Worm (Caenorhabditis elegans) whole organism, L2 larva: Measurements from ENCODE around the gene mdt-26.

Source experiments
- C34F6.9 ChIP-seq: fragments of 150-350 bp; optimal IDR thresholded peaks from 2 replicates; lab custom pipeline; 2014; ENCODE audit warnings: missing biosample characterization, missing genetic modification characterization
- F13H6.1 ChIP-seq: sonication (generic microtip); optimal IDR thresholded peaks from 2 replicates; lab custom pipeline; 2016; ENCODE audit warnings: missing genetic modification characterization, missing compliant biosample characterization
- R02D3.7 ChIP-seq: fragments of 150-350 bp; optimal IDR thresholded peaks from 2 replicates; lab custom pipeline; 2014; ENCODE audit warnings: missing biosample characterization, missing genetic modification characterization
- Y55F3AM.14 ChIP-seq: fragments of 200-800 bp; sonication (Bioruptor generic); optimal IDR thresholded peaks from 2 replicates; lab custom pipeline; 2018; ENCODE audit warnings: mild to moderate bottlenecking, missing genetic modification characterization, missing compliant biosample characterization
- ZK546.5 ChIP-seq: sonication (generic microtip); optimal IDR thresholded peaks from 2 replicates; lab custom pipeline; 2017; ENCODE audit warnings: missing biosample characterization, missing genetic modification characterization
- alr-1 ChIP-seq: fragments of 150-350 bp; optimal IDR thresholded peaks from 2 replicates; lab custom pipeline; 2014; ENCODE audit warnings: missing biosample characterization, missing genetic modification characterization
- aly-2 ChIP-seq: fragments of 150-350 bp; optimal IDR thresholded peaks from 2 replicates; lab custom pipeline; 2014; ENCODE audit warnings: missing biosample characterization, missing genetic modification characterization
- ama-1 ChIP-seq: fragments of 150-350 bp; optimal IDR thresholded peaks from 2 replicates; lab custom pipeline; 2018; ENCODE audit warnings: inconsistent platforms
- blmp-1 ChIP-seq: sonication (generic microtip); optimal IDR thresholded peaks from 2 replicates; lab custom pipeline; 2017; ENCODE audit warnings: missing genetic modification characterization, mild to moderate bottlenecking, missing compliant biosample characterization, antibody characterized with exemption, moderate library complexity; ENCODE audit not compliant: insufficient read depth
- ceh-16 ChIP-seq: fragments of 150-350 bp; optimal IDR thresholded peaks from 2 replicates; lab custom pipeline; 2014; ENCODE audit warnings: missing biosample characterization, missing genetic modification characterization
- ceh-82 ChIP-seq: fragments of 150-350 bp; optimal IDR thresholded peaks from 2 replicates; lab custom pipeline; 2014; ENCODE audit warnings: missing biosample characterization, missing genetic modification characterization
- crh-2 ChIP-seq: sonication (generic microtip); optimal IDR thresholded peaks from 2 replicates; lab custom pipeline; 2017; ENCODE audit warnings: missing biosample characterization, missing genetic modification characterization
- dmd-4 ChIP-seq: sonication (generic microtip); optimal IDR thresholded peaks from 2 replicates; lab custom pipeline; 2017; ENCODE audit warnings: missing biosample characterization, missing genetic modification characterization
- egl-27 ChIP-seq: sonication (generic microtip); optimal IDR thresholded peaks from 3 replicates; lab custom pipeline; 2017; ENCODE audit warnings: missing biosample characterization, missing genetic modification reagents, missing genetic modification characterization
- elt-1 ChIP-seq: fragments of 150-350 bp; optimal IDR thresholded peaks from 2 replicates; lab custom pipeline; 2014; ENCODE audit warnings: missing biosample characterization, missing genetic modification characterization
- elt-3 ChIP-seq: sonication (generic microtip); optimal IDR thresholded peaks from 2 replicates; lab custom pipeline; 2017; ENCODE audit warnings: missing biosample characterization, missing genetic modification characterization
- fos-1 ChIP-seq: fragments of 150-350 bp; optimal IDR thresholded peaks from 2 replicates; lab custom pipeline; 2014; ENCODE audit warnings: missing biosample characterization, missing genetic modification characterization
- gmeb-1 ChIP-seq: fragments of 150-350 bp; optimal IDR thresholded peaks from 2 replicates; lab custom pipeline; 2014; ENCODE audit warnings: missing biosample characterization, missing genetic modification characterization
- lin-11 ChIP-seq: fragments of 150-350 bp; sonication (generic microtip); optimal IDR thresholded peaks from 2 replicates; lab custom pipeline; 2014; ENCODE audit warnings: missing biosample characterization, missing genetic modification characterization, inconsistent platforms, mixed read lengths
- lin-13 ChIP-seq: fragments of 150-350 bp; optimal IDR thresholded peaks from 2 replicates; lab custom pipeline; 2014; ENCODE audit warnings: missing biosample characterization, missing genetic modification reagents, missing genetic modification characterization
- lin-39 ChIP-seq: fragments of 150-350 bp; optimal IDR thresholded peaks from 2 replicates; lab custom pipeline; 2014; ENCODE audit warnings: missing biosample characterization, missing genetic modification reagents, missing genetic modification characterization
- lsy-2 ChIP-seq, 2 experiments: fragments of 150-350 bp in 1 of 2; sonication (generic microtip) in 1 of 2; optimal IDR thresholded peaks; 2 replicates each; lab custom pipeline; 2014 to 2017; ENCODE audit warnings: missing biosample characterization in 2 of 2, missing genetic modification characterization in 2 of 2
- mab-5 ChIP-seq: fragments of 150-350 bp; optimal IDR thresholded peaks from 2 replicates; lab custom pipeline; 2014; ENCODE audit warnings: missing biosample characterization, missing genetic modification characterization
- mbf-1 ChIP-seq: sonication (generic microtip); optimal IDR thresholded peaks from 2 replicates; lab custom pipeline; 2017; ENCODE audit warnings: missing biosample characterization, missing genetic modification characterization
- mdl-1 ChIP-seq, 2 experiments: fragments of 150-350 bp in 1 of 2; sonication (generic microtip) in 1 of 2; optimal IDR thresholded peaks; 2 replicates each; lab custom pipeline; 2017; ENCODE audit warnings: missing biosample characterization in 2 of 2, missing genetic modification characterization in 2 of 2
- nhr-10 ChIP-seq: sonication (generic microtip); optimal IDR thresholded peaks from 2 replicates; lab custom pipeline; 2017; ENCODE audit warnings: missing biosample characterization, missing genetic modification characterization
- nhr-11 ChIP-seq: fragments of 150-350 bp; optimal IDR thresholded peaks from 2 replicates; lab custom pipeline; 2014; ENCODE audit warnings: missing biosample characterization, missing genetic modification characterization
- nhr-12 ChIP-seq: fragments of 150-350 bp; optimal IDR thresholded peaks from 2 replicates; lab custom pipeline; 2014; ENCODE audit warnings: missing biosample characterization, missing genetic modification characterization
- nhr-129 ChIP-seq: fragments of 150-350 bp; optimal IDR thresholded peaks from 2 replicates; lab custom pipeline; 2014; ENCODE audit warnings: missing biosample characterization, missing genetic modification characterization
- nhr-21 ChIP-seq: fragments of 150-350 bp; optimal IDR thresholded peaks from 2 replicates; lab custom pipeline; 2014; ENCODE audit warnings: missing biosample characterization, missing genetic modification characterization
- nhr-23 ChIP-seq: fragments of 150-350 bp; optimal IDR thresholded peaks from 2 replicates; lab custom pipeline; 2014; ENCODE audit warnings: missing biosample characterization, missing genetic modification reagents, missing genetic modification characterization
- nhr-237 ChIP-seq: fragments of 150-350 bp; optimal IDR thresholded peaks from 2 replicates; lab custom pipeline; 2014; ENCODE audit warnings: missing biosample characterization, missing genetic modification characterization
- nhr-25 ChIP-seq: fragments of 150-350 bp; sonication (generic microtip); optimal IDR thresholded peaks from 3 replicates; lab custom pipeline; 2014; ENCODE audit warnings: missing biosample characterization, missing genetic modification characterization
- nhr-6 ChIP-seq: fragments of 150-350 bp; optimal IDR thresholded peaks from 2 replicates; lab custom pipeline; 2014; ENCODE audit warnings: missing biosample characterization, missing genetic modification characterization
- nhr-77 ChIP-seq: fragments of 150-350 bp; optimal IDR thresholded peaks from 2 replicates; lab custom pipeline; 2014; ENCODE audit warnings: missing biosample characterization, missing genetic modification characterization
- peb-1 ChIP-seq: fragments of 150-350 bp; optimal IDR thresholded peaks from 2 replicates; lab custom pipeline; 2014; ENCODE audit warnings: missing biosample characterization, missing genetic modification characterization
- sem-4 ChIP-seq: fragments of 150-350 bp; optimal IDR thresholded peaks from 2 replicates; lab custom pipeline; 2014; ENCODE audit warnings: missing biosample characterization, missing genetic modification reagents, missing genetic modification characterization
- skn-1 ChIP-seq: sonication (generic microtip); optimal IDR thresholded peaks from 2 replicates; lab custom pipeline; 2017; ENCODE audit warnings: missing biosample characterization, missing genetic modification characterization
- sma-3 ChIP-seq: sonication (generic microtip); optimal IDR thresholded peaks from 2 replicates; lab custom pipeline; 2016; ENCODE audit warnings: missing genetic modification reagents, missing genetic modification characterization, missing compliant biosample characterization
- sma-9 ChIP-seq, 2 experiments: fragments of 150-350 bp in 1 of 2; sonication (generic microtip) in 1 of 2; optimal IDR thresholded peaks; 2 replicates each; lab custom pipeline; 2014 to 2016; ENCODE audit warnings: missing genetic modification characterization in 2 of 2, mild to moderate bottlenecking in 1 of 2, missing biosample characterization in 1 of 2, missing compliant biosample characterization in 1 of 2, missing genetic modification reagents in 1 of 2, moderate library complexity in 1 of 2
- snpc-4 ChIP-seq: fragments of 150-350 bp; optimal IDR thresholded peaks from 2 replicates; lab custom pipeline; 2014; ENCODE audit warnings: missing biosample characterization, missing genetic modification characterization
- unc-39 ChIP-seq: fragments of 150-350 bp; optimal IDR thresholded peaks from 2 replicates; lab custom pipeline; 2014; ENCODE audit warnings: missing biosample characterization, missing genetic modification characterization
- unc-55 ChIP-seq: fragments of 150-350 bp; sonication (generic microtip); optimal IDR thresholded peaks from 3 replicates; lab custom pipeline; 2014; ENCODE audit warnings: missing biosample characterization, missing genetic modification reagents, missing genetic modification characterization
- unc-62 ChIP-seq: fragments of 150-350 bp; optimal IDR thresholded peaks from 2 replicates; lab custom pipeline; 2014; ENCODE audit warnings: missing biosample characterization, missing genetic modification reagents, missing genetic modification characterization
- zag-1 ChIP-seq: fragments of 150-350 bp; optimal IDR thresholded peaks from 2 replicates; lab custom pipeline; 2014; ENCODE audit warnings: missing biosample characterization, missing genetic modification characterization
- ztf-1 ChIP-seq: fragments of 200-800 bp; sonication (Bioruptor generic); conservative IDR thresholded peaks from 2 replicates; pipeline ENCODE4 v1.3.6; 2022; ENCODE audit warnings: missing genetic modification characterization, missing compliant biosample characterization
- ztf-11 ChIP-seq: sonication (generic microtip); optimal IDR thresholded peaks from 2 replicates; lab custom pipeline; 2017; ENCODE audit warnings: missing biosample characterization, missing genetic modification characterization
- ztf-4 ChIP-seq: fragments of 150-350 bp; optimal IDR thresholded peaks from 2 replicates; lab custom pipeline; 2014; ENCODE audit warnings: missing biosample characterization, missing genetic modification characterization

Gene mdt-26

DNA sequence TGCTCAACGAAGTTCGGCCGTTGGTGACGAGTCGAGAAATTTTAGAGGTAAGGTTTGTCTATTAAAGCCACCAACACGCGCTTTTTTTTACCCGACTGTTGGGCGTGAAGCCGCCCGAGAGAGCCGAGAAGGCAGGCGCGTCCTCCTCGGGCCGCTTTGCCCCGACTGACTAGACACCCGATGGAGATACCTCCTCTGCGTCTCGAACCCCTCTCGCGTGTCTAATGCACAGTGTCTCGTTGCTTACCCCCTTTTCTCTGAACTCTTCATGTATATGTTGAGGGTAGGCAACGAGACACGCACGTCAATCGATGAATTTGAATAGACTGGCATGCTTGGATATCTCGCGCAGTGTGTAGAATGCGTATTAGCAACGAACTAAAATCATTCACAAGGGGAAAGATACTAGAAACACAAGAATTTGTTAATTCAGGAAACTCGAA lies 775 bp downstream of the mdt-26 start:
- TF ChIP-seq elt-3 (no peak), sma-3 (GFP tag; lab: Kevin White, UChicago) (peak; percentile 74), sma-9 (GFP tag; optimal IDR thresholded peaks at IDR 0.05; lab: Kevin White, UChicago) (peak; percentile 86), sma-9 (tag; optimal IDR thresholded peaks at IDR 0.05; lab: Kevin White, UChicago) (no peak), nhr-129 (peak; percentile 95), ZK546.5 (tag; lab: Kevin White, UChicago) (no peak), zag-1 (tag; lab: Kevin White, UChicago) (peak; percentile 93), fos-1 (tag; lab: Kevin White, UChicago) (peak; percentile 72), nhr-77 (tag; lab: Kevin White, UChicago) (no peak), gmeb-1 (tag; lab: Kevin White, UChicago) (peak; percentile 60), nhr-21 (tag; lab: Kevin White, UChicago) (peak; percentile 88), nhr-23 (tag; lab: Kevin White, UChicago) (no peak), sem-4 (peak; percentile 61), ceh-82 (tag; lab: Kevin White, UChicago) (peak; percentile 80), nhr-25 (tag; lab: Kevin White, UChicago) (peak; percentile 45), snpc-4 (peak; percentile 66), skn-1 (tag; lab: Kevin White, UChicago) (no peak), aly-2 (tag; lab: Kevin White, UChicago) (no peak), mbf-1 (tag; lab: Kevin White, UChicago) (no peak), F13H6.1 (tag; lab: Kevin White, UChicago) (peak; percentile 90), ztf-4 (tag; lab: Kevin White, UChicago) (peak; percentile 98), ztf-1 (GFP tag; lab: Robert Waterston, UW) (0 out of 2 replicates have a peak, but pooled peaks have one; percentile 61), ceh-16 (tag; lab: Kevin White, UChicago) (peak; percentile 76), ama-1 (lab: Kevin White, UChicago) (peak; percentile 99), nhr-237 (tag; lab: Kevin White, UChicago) (no peak), lsy-2 (tag; optimal IDR thresholded peaks at IDR 0.05; lab: Kevin White, UChicago) (peak; percentile 74 to 86), nhr-11 (tag; lab: Kevin White, UChicago) (no peak), Y55F3AM.14 (GFP tag; lab: Kevin White, UChicago) (peak; percentile 95), dmd-4 (tag; lab: Kevin White, UChicago) (no peak), egl-27 (tag; lab: Kevin White, UChicago) (peak; percentile 58), unc-39 (tag; lab: Kevin White, UChicago) (no peak), nhr-10 (tag; lab: Kevin White, UChicago) (no peak), lin-11 (tag; lab: Kevin White, UChicago) (peak; percentile 96), ztf-11 (tag; lab: Kevin White, UChicago) (peak; percentile 50), lin-39 (peak; percentile 58), blmp-1 (peak; percentile 15), C34F6.9 (tag; lab: Kevin White, UChicago) (peak; percentile 86), nhr-6 (tag; lab: Kevin White, UChicago) (peak; percentile 80), nhr-12 (tag; lab: Kevin White, UChicago) (no peak), R02D3.7 (tag; lab: Kevin White, UChicago) (no peak), peb-1 (no peak), elt-1 (tag; lab: Kevin White, UChicago) (no peak), alr-1 (tag; lab: Kevin White, UChicago) (no peak), lin-13 (peak; percentile 91), mab-5 (tag; lab: Kevin White, UChicago) (peak; percentile 77), unc-55 (GFP tag; lab: Kevin White, UChicago) (peak; percentile 63), crh-2 (tag; lab: Kevin White, UChicago) (peak; percentile 84), unc-62 (GFP tag; lab: Kevin White, UChicago) (no peak), mdl-1 (tag; optimal IDR thresholded peaks at IDR 0.05; lab: Kevin White, UChicago) (peak; percentile 57 to 79)
